Fruit fly (Drosophila melanogaster): Measurements from ENCODE around the gene prd.

- TF ChIP-seq psq (optimal IDR thresholded peaks at IDR 0.05): no peak
- no peak for TF ChIP-seq EcR (GFP tag; optimal IDR thresholded peaks at IDR 0.05)
- no peak for TF ChIP-seq Dll (optimal IDR thresholded peaks at IDR 0.05)
- TF ChIP-seq usp (GFP tag; optimal IDR thresholded peaks at IDR 0.05): no peak
- TF ChIP-seq CG8478 (optimal IDR thresholded peaks at IDR 0.05): no peak
- TF ChIP-seq pan (optimal IDR thresholded peaks at IDR 0.05): no peak
Measured at dm6 chr2L:12048723-12049122, 36.9 kb downstream of the prd start, which contains the start of gene Plzf.
